Fruit fly (Drosophila melanogaster): ENCODE data around the gene mge.
A peak's percentile ranks its signal among the peaks of the same experiment; 100 is the strongest.

mge gene

dm6 chr3L:3873094-3873493 is 36.6 kb downstream of the mge start (continued):
- TF ChIP-seq luna (GFP tag; optimal IDR thresholded peaks at IDR 0.05) (no peak), dm (GFP tag; optimal IDR thresholded peaks at IDR 0.05) (no peak), Tbp (GFP tag; optimal IDR thresholded peaks at IDR 0.05) (no peak), CG31441 (GFP tag; IDR thresholded peaks at IDR 0.05) (0 out of 2 replicates have a peak, but pooled peaks have one; percentile 47), cas (GFP tag; IDR thresholded peaks at IDR 0.05) (no peak), dmrt11E (tag; optimal IDR thresholded peaks at IDR 0.05) (peak; percentile 87), mam (GFP tag; optimal IDR thresholded peaks at IDR 0.05) (no peak), emc (GFP tag; optimal IDR thresholded peaks at IDR 0.05) (no peak), Lim3 (GFP tag; IDR thresholded peaks at IDR 0.05) (no peak), CG17385 (GFP tag; optimal IDR thresholded peaks at IDR 0.05) (peak; percentile 23), Nf-YA (GFP tag; IDR thresholded peaks at IDR 0.05) (no peak), Sry-β (GFP tag; optimal IDR thresholded peaks at IDR 0.05) (no peak), Ets97D (GFP tag; optimal IDR thresholded peaks at IDR 0.05) (no peak), CG32532 (GFP tag; IDR thresholded peaks at IDR 0.05) (no peak), gfzf (GFP tag; optimal IDR thresholded peaks at IDR 0.05) (no peak), CG18262 (tag; optimal IDR thresholded peaks at IDR 0.05) (peak; percentile 82), Aef1 (GFP tag; IDR thresholded peaks at IDR 0.05) (no peak), BtbVII (GFP tag; optimal IDR thresholded peaks at IDR 0.05) (no peak), CHES-1-like (GFP tag; optimal IDR thresholded peaks at IDR 0.05) (no peak), sr (GFP tag; IDR thresholded peaks at IDR 0.05) (no peak), CG11247 (GFP tag; IDR thresholded peaks at IDR 0.05) (no peak), NFAT (GFP tag; IDR thresholded peaks at IDR 0.05) (no peak), CG8290 (GFP tag; optimal IDR thresholded peaks at IDR 0.05) (no peak), CG8290 (tag; optimal IDR thresholded peaks at IDR 0.05) (no peak), H2.0 (GFP tag; IDR thresholded peaks at IDR 0.05) (no peak), CG7786 (GFP tag; optimal IDR thresholded peaks at IDR 0.05) (no peak), CG13775 (GFP tag; optimal IDR thresholded peaks at IDR 0.05) (peak; percentile 11), CG9437 (GFP tag; optimal IDR thresholded peaks at IDR 0.05) (peak; percentile 55), CG6683 (GFP tag; optimal IDR thresholded peaks at IDR 0.05) (no peak), CG9932 (GFP tag; IDR thresholded peaks at IDR 0.05) (no peak), CG14441 (GFP tag; IDR thresholded peaks at IDR 0.05) (no peak), jigr1 (GFP tag; IDR thresholded peaks at IDR 0.05) (no peak), Stat92E (GFP tag; optimal IDR thresholded peaks at IDR 0.05) (peak in 1 of 3 experiments; percentile 44), CG7987 (GFP tag; optimal IDR thresholded peaks at IDR 0.05) (no peak), CG7928 (GFP tag; optimal IDR thresholded peaks at IDR 0.05) (no peak), Med (GFP tag) (no peak), CG13624 (GFP tag; optimal IDR thresholded peaks at IDR 0.05) (no peak), CG16815 (GFP tag; optimal IDR thresholded peaks at IDR 0.05) (peak; percentile 29), CG1832 (GFP tag; optimal IDR thresholded peaks at IDR 0.05) (no peak), zen2 (GFP tag; IDR thresholded peaks at IDR 0.05; ENCODE audit: partially characterized antibody) (no peak), CG11456 (GFP tag; IDR thresholded peaks at IDR 0.05) (no peak), CG42726 (GFP tag; IDR thresholded peaks at IDR 0.05; ENCODE audit: partially characterized antibody) (no peak), CG15269 (tag; optimal IDR thresholded peaks at IDR 0.05) (no peak), CG3995 (GFP tag; optimal IDR thresholded peaks at IDR 0.05) (no peak), ap (GFP tag; IDR thresholded peaks at IDR 0.05) (no peak), Deaf1 (tag; optimal IDR thresholded peaks at IDR 0.05) (no peak), Spps (tag; optimal IDR thresholded peaks at IDR 0.05) (no peak), Pdp1 (GFP tag; optimal IDR thresholded peaks at IDR 0.05) (no peak), Kr (GFP tag; optimal IDR thresholded peaks at IDR 0.05) (no peak), Chrac-16 (GFP tag; optimal IDR thresholded peaks at IDR 0.05) (no peak), C15 (GFP tag; IDR thresholded peaks at IDR 0.05) (no peak), Xrp1 (GFP tag; IDR thresholded peaks at IDR 0.05) (peak; percentile 37; the same call in 1 of the 2 replicates), HLH54F (GFP tag; optimal IDR thresholded peaks at IDR 0.05) (no peak)

All from whole organism, embryonic.